Fruit fly (Drosophila melanogaster) whole organism, embryonic: ENCODE data around the gene His3.3B.

Experiments
- B-H1 ChIP-seq: fragments of 200-800 bp; sonication (Bioruptor generic); IDR thresholded peaks from 3 replicates; pipeline ENCODE4 v1.3.6; 2022; ENCODE audit warnings: missing biosample characterization, missing genetic modification characterization
- B-H2 ChIP-seq: fragments of 200-800 bp; sonication (Bioruptor generic); optimal IDR thresholded peaks from 2 replicates; lab custom pipeline; 2018; ENCODE audit warnings: missing biosample characterization, mild to moderate bottlenecking, missing genetic modification characterization
- Bgb ChIP-seq: fragments of 200-800 bp; sonication (Bioruptor generic); IDR thresholded peaks from 2 replicates; pipeline ENCODE4 v1.3.6; 2022; ENCODE audit warnings: missing biosample characterization, missing genetic modification characterization; ENCODE audit not compliant: partially characterized antibody
- CG11398 ChIP-seq: fragments of 200-800 bp; sonication (Bioruptor generic); optimal IDR thresholded peaks from 2 replicates; lab custom pipeline; 2016; ENCODE audit warnings: missing biosample characterization, missing genetic modification characterization
- CG11696 ChIP-seq: fragments of 200-800 bp; sonication (Bioruptor generic); IDR thresholded peaks from 2 replicates; pipeline ENCODE4 v1.3.6; 2022; ENCODE audit warnings: missing biosample characterization, missing genetic modification characterization
- CG13287 ChIP-seq: fragments of 200-800 bp; sonication (Bioruptor generic); IDR thresholded peaks from 2 replicates; pipeline ENCODE4 v1.3.6; 2022; ENCODE audit warnings: missing biosample characterization, missing genetic modification characterization; ENCODE audit not compliant: partially characterized antibody
- CG15514 ChIP-seq: fragments of 200-800 bp; sonication (Bioruptor generic); optimal IDR thresholded peaks from 3 replicates; lab custom pipeline; 2017; ENCODE audit warnings: missing biosample characterization, missing genetic modification characterization, mild to moderate bottlenecking, moderate library complexity, missing genetic modification reagents
- CG17802 ChIP-seq: fragments of 200-800 bp; sonication (Bioruptor generic); optimal IDR thresholded peaks from 2 replicates; lab custom pipeline; 2018; ENCODE audit warnings: missing biosample characterization, mild to moderate bottlenecking, missing genetic modification characterization, moderate library complexity
- CG2889 ChIP-seq: fragments of 200-800 bp; sonication (Bioruptor generic); IDR thresholded peaks from 3 replicates; pipeline ENCODE4 v1.3.6; 2022; ENCODE audit warnings: missing biosample characterization, missing genetic modification characterization
- CG34224 ChIP-seq: fragments of 200-800 bp; sonication (Bioruptor generic); IDR thresholded peaks from 3 replicates; pipeline ENCODE4 v1.3.6; 2022; ENCODE audit warnings: missing biosample characterization, missing genetic modification characterization; ENCODE audit not compliant: partially characterized antibody
- CG4707 ChIP-seq: fragments of 200-800 bp; sonication (Bioruptor generic); optimal IDR thresholded peaks from 2 replicates; lab custom pipeline; 2018; ENCODE audit warnings: missing biosample characterization, mild to moderate bottlenecking, missing genetic modification characterization, moderate library complexity
- CG6254 ChIP-seq: fragments of 200-800 bp; sonication (Bioruptor generic); optimal IDR thresholded peaks from 3 replicates; lab custom pipeline; 2017; ENCODE audit warnings: mild to moderate bottlenecking, missing biosample characterization, missing genetic modification reagents, missing genetic modification characterization
- CTCF ChIP-seq: fragments of 200-800 bp; sonication (Bioruptor generic); optimal IDR thresholded peaks from 2 replicates; lab custom pipeline; 2017; ENCODE audit warnings: missing biosample characterization, mild to moderate bottlenecking, missing genetic modification characterization, moderate library complexity
- Chrac-16 ChIP-seq: fragments of 200-800 bp; sonication (Bioruptor generic); optimal IDR thresholded peaks from 3 replicates; lab custom pipeline; 2016; ENCODE audit warnings: missing biosample characterization, missing genetic modification characterization
- CrebB ChIP-seq: fragments of 200-800 bp; sonication (Bioruptor generic); optimal IDR thresholded peaks from 3 replicates; lab custom pipeline; 2018; ENCODE audit warnings: missing biosample characterization, mild to moderate bottlenecking, missing genetic modification characterization
- Dip2 ChIP-seq: fragments of 200-800 bp; sonication (Bioruptor generic); IDR thresholded peaks from 2 replicates; pipeline ENCODE4 v1.3.6; 2022; ENCODE audit warnings: missing biosample characterization, missing genetic modification characterization
- Doc2 ChIP-seq: fragments of 200-800 bp; sonication (Bioruptor generic); IDR thresholded peaks from 2 replicates; pipeline ENCODE4 v1.3.6; 2022; ENCODE audit warnings: missing biosample characterization, missing genetic modification characterization
- Doc3 ChIP-seq: fragments of 200-800 bp; sonication (Bioruptor generic); IDR thresholded peaks from 3 replicates; pipeline ENCODE4 v1.3.6; 2022; ENCODE audit warnings: missing biosample characterization, missing genetic modification characterization; ENCODE audit not compliant: partially characterized antibody
- Ets97D ChIP-seq: fragments of 200-800 bp; sonication (Bioruptor generic); optimal IDR thresholded peaks from 3 replicates; lab custom pipeline; 2016; ENCODE audit warnings: missing biosample characterization, missing genetic modification characterization
- Gug ChIP-seq: fragments of 200-800 bp; sonication (Bioruptor generic); IDR thresholded peaks from 4 replicates; pipeline ENCODE4 v1.3.6; 2022; ENCODE audit warnings: missing biosample characterization, missing genetic modification characterization
- H15 ChIP-seq: fragments of 200-800 bp; sonication (Bioruptor generic); IDR thresholded peaks from 3 replicates; pipeline ENCODE4 v1.3.6; 2022; ENCODE audit warnings: missing biosample characterization, missing genetic modification characterization
- HLH3B ChIP-seq: fragments of 200-800 bp; sonication (Bioruptor generic); IDR thresholded peaks from 2 replicates; pipeline ENCODE4 v1.3.6; 2022; ENCODE audit warnings: missing biosample characterization, missing genetic modification characterization
- HLH4C ChIP-seq: fragments of 200-800 bp; sonication (Bioruptor generic); IDR thresholded peaks from 3 replicates; pipeline ENCODE4 v1.3.6; 2022; ENCODE audit warnings: missing biosample characterization, missing genetic modification characterization; ENCODE audit not compliant: partially characterized antibody
- MBD-R2 ChIP-seq: fragments of 200-800 bp; sonication (Bioruptor generic); IDR thresholded peaks from 2 replicates; pipeline ENCODE4 v1.3.6; 2022; ENCODE audit warnings: missing biosample characterization, missing genetic modification characterization
- Six4 ChIP-seq: fragments of 200-800 bp; sonication (Bioruptor generic); optimal IDR thresholded peaks from 2 replicates; lab custom pipeline; 2016; ENCODE audit warnings: missing biosample characterization, missing genetic modification characterization
- Trl ChIP-seq, 3 experiments: fragments of >200 bp in 2 of 3; fragments of 200-800 bp in 1 of 3; sonication (Bioruptor generic) in 1 of 3; optimal IDR thresholded peaks; 2 replicates in 1 of 3; 3 replicates in 2 of 3; lab custom pipeline; 2016 to 2017; ENCODE audit warnings: missing biosample characterization in 1 of 3, missing genetic modification characterization in 1 of 3
- aop ChIP-seq: fragments of 200-800 bp; sonication (Bioruptor generic); IDR thresholded peaks from 2 replicates; pipeline ENCODE4 v1.3.6; 2022; ENCODE audit warnings: missing biosample characterization, missing genetic modification characterization
- croc ChIP-seq: fragments of 200-800 bp; sonication (Bioruptor generic); conservative IDR thresholded peaks from 3 replicates; pipeline ENCODE4 v1.3.6; 2022; ENCODE audit warnings: missing biosample characterization, missing genetic modification characterization
- dimm ChIP-seq: fragments of 200-800 bp; sonication (Bioruptor generic); IDR thresholded peaks from 2 replicates; pipeline ENCODE4 v1.3.6; 2022; ENCODE audit warnings: missing biosample characterization, missing genetic modification characterization
- dmrt99B ChIP-seq: fragments of 200-800 bp; sonication (Bioruptor generic); optimal IDR thresholded peaks from 2 replicates; lab custom pipeline; 2018; ENCODE audit warnings: missing biosample characterization, mild to moderate bottlenecking, missing genetic modification characterization, moderate library complexity
- emc ChIP-seq: fragments of 200-800 bp; sonication (Bioruptor generic); optimal IDR thresholded peaks from 2 replicates; lab custom pipeline; 2016; ENCODE audit warnings: missing biosample characterization, missing genetic modification characterization
- ems ChIP-seq: fragments of 200-800 bp; sonication (Bioruptor generic); optimal IDR thresholded peaks from 3 replicates; lab custom pipeline; 2016; ENCODE audit warnings: missing biosample characterization, missing genetic modification characterization
- ewg ChIP-seq: fragments of 200-800 bp; sonication (Bioruptor generic); optimal IDR thresholded peaks from 3 replicates; lab custom pipeline; 2017; ENCODE audit warnings: mild to moderate bottlenecking, missing biosample characterization, missing genetic modification reagents, missing genetic modification characterization
- exex ChIP-seq: fragments of 200-800 bp; sonication (Bioruptor generic); optimal IDR thresholded peaks from 4 replicates; lab custom pipeline; 2018; ENCODE audit warnings: missing biosample characterization, mild to moderate bottlenecking, missing genetic modification characterization, moderate library complexity
- gem ChIP-seq: fragments of 200-800 bp; sonication (Bioruptor generic); optimal IDR thresholded peaks from 2 replicates; lab custom pipeline; 2019; ENCODE audit warnings: missing biosample characterization, mild to moderate bottlenecking, missing genetic modification characterization, moderate library complexity
- gt ChIP-seq: fragments of 200-800 bp; sonication (Bioruptor generic); IDR thresholded peaks from 2 replicates; pipeline ENCODE4 v1.3.6; 2022; ENCODE audit warnings: missing biosample characterization, missing genetic modification characterization
- hth ChIP-seq: fragments of >200 bp; optimal IDR thresholded peaks from 2 replicates; lab custom pipeline; 2017; ENCODE audit warnings: inconsistent platforms
- ind ChIP-seq: fragments of 200-800 bp; sonication (Bioruptor generic); optimal IDR thresholded peaks from 3 replicates; lab custom pipeline; 2016; ENCODE audit warnings: missing biosample characterization, missing genetic modification characterization
- kah ChIP-seq: fragments of 200-800 bp; sonication (Bioruptor generic); optimal IDR thresholded peaks from 2 replicates; lab custom pipeline; 2018; ENCODE audit warnings: missing biosample characterization, mild to moderate bottlenecking, missing genetic modification characterization
- kay ChIP-seq: fragments of 200-800 bp; sonication (Bioruptor generic); optimal IDR thresholded peaks from 2 replicates; lab custom pipeline; 2016; ENCODE audit warnings: missing biosample characterization, missing genetic modification characterization
- klu ChIP-seq: fragments of 200-800 bp; sonication (Bioruptor generic); IDR thresholded peaks from 2 replicates; pipeline ENCODE4 v1.3.6; 2022; ENCODE audit warnings: missing biosample characterization, missing genetic modification characterization
- pho ChIP-seq: fragments of 200-800 bp; sonication (Bioruptor generic); optimal IDR thresholded peaks from 2 replicates; lab custom pipeline; 2016; ENCODE audit warnings: missing biosample characterization, missing genetic modification characterization
- ranshi ChIP-seq: fragments of 200-800 bp; sonication (Bioruptor generic); IDR thresholded peaks from 2 replicates; pipeline ENCODE4 v1.3.6; 2022; ENCODE audit warnings: missing biosample characterization, missing genetic modification characterization
- ro ChIP-seq: fragments of 200-800 bp; sonication (Bioruptor generic); IDR thresholded peaks from 2 replicates; pipeline ENCODE4 v1.3.6; 2022; ENCODE audit warnings: missing biosample characterization, missing genetic modification characterization
- run ChIP-seq: fragments of 200-800 bp; sonication (Bioruptor generic); optimal IDR thresholded peaks from 3 replicates; lab custom pipeline; 2018; ENCODE audit warnings: missing biosample characterization, mild to moderate bottlenecking, missing genetic modification characterization
- sens ChIP-seq: fragments of 200-800 bp; sonication (Bioruptor generic); peaks from one replicate; lab custom pipeline; 2016; ENCODE audit warnings: missing biosample characterization, missing genetic modification characterization
- sisA ChIP-seq: fragments of 200-800 bp; sonication (Bioruptor generic); IDR thresholded peaks from 2 replicates; pipeline ENCODE4 v1.3.6; 2022; ENCODE audit warnings: missing biosample characterization, missing genetic modification characterization
- wek ChIP-seq: fragments of 200-800 bp; sonication (Bioruptor generic); optimal IDR thresholded peaks from 3 replicates; lab custom pipeline; 2018; ENCODE audit warnings: missing biosample characterization, mild to moderate bottlenecking, missing genetic modification characterization, moderate library complexity
- zf30C ChIP-seq: fragments of 200-800 bp; sonication (Bioruptor generic); optimal IDR thresholded peaks from 3 replicates; lab custom pipeline; 2018; ENCODE audit warnings: missing biosample characterization, mild to moderate bottlenecking, missing genetic modification characterization

The His3.3B gene

dm6 chrX:9191357-9191756, 34.9 kb upstream of the His3.3B start, which contains the start of gene CG12057:
Gene CG12057, plus strand, starts transcription at chrX:9191657.
- no peak for TF ChIP-seq klu (GFP tag; lab: Robert Waterston, UW)
- TF ChIP-seq Chrac-16 (GFP tag; lab: Kevin White, UChicago): no peak
- TF ChIP-seq kay: no peak
- TF ChIP-seq Doc2 (GFP tag; lab: Robert Waterston, UW): no peak
- no peak for TF ChIP-seq sisA (GFP tag; lab: Robert Waterston, UW)
- TF ChIP-seq MBD-R2 (GFP tag; lab: Robert Waterston, UW): no peak
- no peak for TF ChIP-seq CG4707 (GFP tag; lab: Kevin White, UChicago)
- TF ChIP-seq Six4 (GFP tag; lab: Kevin White, UChicago): no peak
- no peak for TF ChIP-seq B-H1 (GFP tag; lab: Robert Waterston, UW)
- no peak for TF ChIP-seq gem (tag; lab: Kevin White, UChicago)
- TF ChIP-seq Gug: no peak
- TF ChIP-seq gt (GFP tag; lab: Robert Waterston, UW): no peak
- no peak for TF ChIP-seq Ets97D (GFP tag; lab: Kevin White, UChicago)
- no peak for TF ChIP-seq dimm (GFP tag; lab: Robert Waterston, UW)
- no peak for TF ChIP-seq ro (GFP tag; lab: Robert Waterston, UW)
- TF ChIP-seq ind (GFP tag; lab: Kevin White, UChicago): no peak
- no peak for TF ChIP-seq HLH4C (GFP tag; lab: Robert Waterston, UW)
- TF ChIP-seq CrebB (tag; lab: Kevin White, UChicago): no peak
- no peak for TF ChIP-seq Bgb (GFP tag; lab: Robert Waterston, UW)
- no peak for TF ChIP-seq croc (GFP tag; lab: Robert Waterston, UW)

- TF ChIP-seq zf30C (GFP tag; lab: Kevin White, UChicago) (no peak), Trl (optimal IDR thresholded peaks at IDR 0.05; lab: Kevin White, UChicago) (peak in 1 of 2 experiments; percentile 80), Trl (GFP tag; optimal IDR thresholded peaks at IDR 0.05; lab: Kevin White, UChicago) (no peak), dmrt99B (no peak), exex (peak; percentile 92), sens (GFP tag; lab: Kevin White, UChicago) (peak; percentile 32), CG15514 (GFP tag; lab: Kevin White, UChicago) (peak; percentile 2), run (tag; lab: Kevin White, UChicago) (no peak), HLH3B (GFP tag; lab: Robert Waterston, UW) (no peak)
Measured at dm6 chrX:9190555-9191184, 34.2 kb upstream of the His3.3B start, which contains the start of gene CG12115. Gene CG12115, minus strand, starts transcription at chrX:9190605.

- TF ChIP-seq kah (GFP tag; lab: Kevin White, UChicago): no peak
- no peak for TF ChIP-seq hth (lab: Kevin White, UChicago)
- TF ChIP-seq CG2889 (GFP tag; lab: Robert Waterston, UW): no peak
- TF ChIP-seq CG11696 (GFP tag; lab: Robert Waterston, UW): no peak
- no peak for TF ChIP-seq ems (GFP tag; lab: Kevin White, UChicago)
- peak; percentile 69 for TF ChIP-seq wek
- no peak for TF ChIP-seq B-H2 (GFP tag; lab: Kevin White, UChicago)
- TF ChIP-seq H15: no peak
- TF ChIP-seq Dip2 (GFP tag; lab: Robert Waterston, UW): no peak
- TF ChIP-seq CG17802: no peak
- TF ChIP-seq pho (GFP tag; lab: Kevin White, UChicago): no peak
- TF ChIP-seq CTCF (GFP tag; lab: Kevin White, UChicago): no peak
- TF ChIP-seq CG6254 (GFP tag; lab: Kevin White, UChicago): no peak
- TF ChIP-seq aop (GFP tag; lab: Robert Waterston, UW): no peak
- no peak for TF ChIP-seq ewg (GFP tag; lab: Kevin White, UChicago)
- TF ChIP-seq CG34224 (GFP tag; lab: Robert Waterston, UW): peak; percentile 27; the same call in 1 of the 3 replicates
- TF ChIP-seq Doc3: 0 out of 3 replicates have a peak, but pooled peaks have one; percentile 23
- TF ChIP-seq emc (GFP tag; lab: Kevin White, UChicago): no peak
- no peak for TF ChIP-seq ranshi (GFP tag; lab: Robert Waterston, UW)
- no peak for TF ChIP-seq CG11398 (GFP tag; lab: Kevin White, UChicago)
- TF ChIP-seq HLH4C (GFP tag; lab: Robert Waterston, UW): peak; percentile 65
- peak; percentile 53 for TF ChIP-seq CG13287 (GFP tag; lab: Robert Waterston, UW)
Measured at dm6 chrX:9187429-9187828, 31.0 kb upstream of the His3.3B start.
